Worm (Caenorhabditis elegans) whole organism, L4 larva: Measurements from ENCODE around the gene F01E11.3.

Experiments used
- dmd-8 ChIP-seq: fragments of 200-800 bp; sonication (Bioruptor generic); IDR thresholded peaks from 2 replicates; pipeline ENCODE4 v1.3.6; 2022; ENCODE audit warnings: missing genetic modification characterization, missing compliant biosample characterization
- fkh-10 ChIP-seq: fragments of 150-350 bp; optimal IDR thresholded peaks from 2 replicates; lab custom pipeline; 2014; ENCODE audit warnings: missing biosample characterization, missing genetic modification reagents, missing genetic modification characterization
- snpc-4 ChIP-seq: fragments of 150-350 bp; optimal IDR thresholded peaks from 2 replicates; lab custom pipeline; 2014; ENCODE audit warnings: missing biosample characterization, missing genetic modification characterization
- tra-1 ChIP-seq: fragments of 200-800 bp; sonication (Bioruptor generic); IDR thresholded peaks from 2 replicates; pipeline ENCODE4 v1.3.6; 2022; ENCODE audit warnings: missing genetic modification reagents, missing genetic modification characterization, missing compliant biosample characterization
- unc-62 ChIP-seq, 3 experiments: fragments of 150-350 bp in 1 of 3; sonication (generic microtip); optimal IDR thresholded peaks in 2 of 3; peaks in 1 of 3; 1 replicate in 1 of 3; 2 replicates in 2 of 3; lab custom pipeline; 2014 to 2017; ENCODE audit warnings: missing biosample characterization in 3 of 3, missing genetic modification characterization in 3 of 3, missing genetic modification reagents in 3 of 3, missing genotype in 1 of 3

The F01E11.3 gene

DNA sequence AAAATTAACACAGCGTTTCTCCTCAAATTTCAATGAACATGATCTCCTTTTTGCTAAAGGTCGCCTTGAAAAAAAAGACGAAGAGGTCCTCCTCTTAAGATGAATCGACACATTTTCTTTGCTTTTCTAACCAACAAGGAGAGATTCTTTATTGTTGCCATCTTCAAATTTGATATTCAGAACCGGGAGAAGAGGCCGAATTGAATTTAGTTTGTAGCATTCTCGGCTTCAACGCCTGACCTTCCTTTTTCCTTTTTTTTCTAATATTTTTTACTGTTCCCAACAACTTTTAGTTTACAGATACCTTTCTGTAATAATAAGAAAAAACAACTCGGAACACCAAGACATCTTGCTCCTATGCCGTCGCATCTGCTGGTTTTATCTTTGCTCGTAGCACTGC lies 52.6 kb downstream of the F01E11.3 start, which contains the start of gene cah-5:
Gene cah-5 (plus strand): TSS at position 301 of the 400 bp plus-strand sequence.
- TF ChIP-seq tra-1 (no peak), fkh-10 (GFP tag; lab: Kevin White, UChicago) (peak; percentile 48)

DNA sequence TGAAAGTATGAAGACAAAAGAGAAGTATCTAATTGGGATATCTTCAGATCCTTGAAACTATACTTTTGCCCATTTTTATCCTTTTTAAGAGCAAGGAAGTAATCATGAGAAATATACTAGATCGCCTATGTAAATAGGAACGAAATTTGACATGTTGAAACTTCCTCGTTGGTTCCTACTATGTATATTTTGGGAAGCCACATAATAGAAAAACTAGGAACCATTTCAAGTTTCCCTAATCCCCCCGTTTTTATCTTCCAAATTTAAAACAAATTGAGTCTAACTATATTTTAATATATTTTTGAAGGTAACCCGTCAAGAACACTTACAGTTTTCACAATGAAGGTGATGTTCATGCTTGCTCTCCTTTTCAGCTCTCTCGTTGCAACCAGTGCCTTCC lies 61.7 kb downstream of the F01E11.3 start, which contains the start of gene flp-26:
Gene flp-26 (plus strand): TSS at position 301 of the 400 bp plus-strand sequence.
- TF ChIP-seq unc-62 (GFP tag; optimal IDR thresholded peaks at IDR 0.05 in 1 of 2; lab: Kevin White, UChicago) (peak in 1 of 2 experiments; percentile 33), unc-62 (tag; optimal IDR thresholded peaks at IDR 0.05; lab: Kevin White, UChicago) (no peak), dmd-8 (GFP tag; lab: Robert Waterston, UW) (no peak), snpc-4 (tag; lab: Kevin White, UChicago) (no peak)
